Worm (Caenorhabditis elegans): ENCODE measurements around the gene C09B7.2.

The C09B7.2 gene

ce11 chrX:2698197-2698800, 30.4 kb downstream of the C09B7.2 start (continued):
- TF ChIP-seq ztf-18 (tag; optimal IDR thresholded peaks at IDR 0.05) (no peak), ama-1 (optimal IDR thresholded peaks at IDR 0.05) (no peak), ama-1 (GFP tag; optimal IDR thresholded peaks at IDR 0.05) (no peak), ZK185.1 (tag; optimal IDR thresholded peaks at IDR 0.05; ENCODE audit: poor library complexity, severe bottlenecking) (peak; percentile 22), bed-1 (GFP tag; IDR thresholded peaks at IDR 0.05) (no peak), nhr-27 (tag; optimal IDR thresholded peaks at IDR 0.05) (no peak), F57C9.4 (tag; optimal IDR thresholded peaks at IDR 0.05) (no peak), C06A6.2 (GFP tag; conservative IDR thresholded peaks at IDR 0.05) (no peak), B0336.3 (GFP tag; IDR thresholded peaks at IDR 0.05) (peak; percentile 51; the same call in 1 of the 2 replicates), hlh-12 (tag; optimal IDR thresholded peaks at IDR 0.05) (no peak), let-526 (GFP tag; IDR thresholded peaks at IDR 0.05) (no peak), die-1 (tag; optimal IDR thresholded peaks at IDR 0.05) (no peak), F52B5.7 (tag; optimal IDR thresholded peaks at IDR 0.05) (no peak), F55B11.4 (tag; optimal IDR thresholded peaks at IDR 0.05; ENCODE audit: borderline replicate concordance, insufficient read depth) (no peak), ekl-4 (GFP tag; IDR thresholded peaks at IDR 0.05) (no peak), nfyb-1 (GFP tag; IDR thresholded peaks at IDR 0.05) (peak; percentile 63; the same call in 1 of the 2 replicates), somi-1 (GFP tag; optimal IDR thresholded peaks at IDR 0.05) (no peak), hsf-1 (GFP tag; IDR thresholded peaks at IDR 0.05) (no peak), ceh-27 (GFP tag; optimal IDR thresholded peaks at IDR 0.05) (no peak), Y95B8A.8 (GFP tag; IDR thresholded peaks at IDR 0.05) (no peak), ceh-40 (GFP tag; IDR thresholded peaks at IDR 0.05) (no peak), ets-4 (GFP tag; optimal IDR thresholded peaks at IDR 0.05) (no peak), egl-18 (GFP tag; IDR thresholded peaks at IDR 0.05) (no peak), ceh-91 (GFP tag; IDR thresholded peaks at IDR 0.05) (no peak), ceh-79 (tag; optimal IDR thresholded peaks at IDR 0.05) (no peak), repo-1 (tag; optimal IDR thresholded peaks at IDR 0.05) (peak; percentile 24), dpl-1 (GFP tag; optimal IDR thresholded peaks at IDR 0.05) (no peak), pha-4 (tag; optimal IDR thresholded peaks at IDR 0.05) (no peak), F10E7.11 (tag; optimal IDR thresholded peaks at IDR 0.05) (no peak), aptf-2 (GFP tag; conservative IDR thresholded peaks at IDR 0.05) (no peak), nhr-120 (GFP tag; IDR thresholded peaks at IDR 0.05) (no peak), rpc-1 (optimal IDR thresholded peaks at IDR 0.05) (no peak), rpc-1 (tag; optimal IDR thresholded peaks at IDR 0.05) (no peak), pbrm-1 (GFP tag; IDR thresholded peaks at IDR 0.05) (0 out of 2 replicates have a peak, but pooled peaks have one; percentile 18), Y53F4B.3 (GFP tag; IDR thresholded peaks at IDR 0.05) (no peak), madf-3 (GFP tag; IDR thresholded peaks at IDR 0.05) (no peak), lsl-1 (GFP tag; optimal IDR thresholded peaks at IDR 0.05) (no peak), him-1 (tag; optimal IDR thresholded peaks at IDR 0.05) (no peak), mes-4 (tag; optimal IDR thresholded peaks at IDR 0.05) (no peak), lin-35 (GFP tag; optimal IDR thresholded peaks at IDR 0.05) (no peak), F37B4.10 (GFP tag; IDR thresholded peaks at IDR 0.05) (0 out of 2 replicates have a peak, but pooled peaks have one; percentile 15), zim-3 (tag; optimal IDR thresholded peaks at IDR 0.05) (no peak), Y56A3A.18 (GFP tag; IDR thresholded peaks at IDR 0.05) (0 out of 2 replicates have a peak, but pooled peaks have one; percentile 55), lin-54 (GFP tag; optimal IDR thresholded peaks at IDR 0.05) (no peak), attf-3 (GFP tag; conservative IDR thresholded peaks at IDR 0.05) (no peak), ztf-28 (GFP tag; IDR thresholded peaks at IDR 0.05) (no peak)

Measured in whole organism, young adult.